Fruit fly (Drosophila melanogaster) whole organism, embryonic: ENCODE data around the gene lectin-37Db.
A peak's percentile ranks its signal among the peaks of the same experiment; 100 is the strongest.

Experiments
- CG11085 ChIP-seq: fragments of 200-800 bp; sonication (Bioruptor generic); IDR thresholded peaks from 2 replicates; pipeline ENCODE4 v1.3.6; 2022; ENCODE audit warnings: missing biosample characterization, missing genetic modification characterization
- CG11398 ChIP-seq: fragments of 200-800 bp; sonication (Bioruptor generic); optimal IDR thresholded peaks from 2 replicates; lab custom pipeline; 2016; ENCODE audit warnings: missing biosample characterization, missing genetic modification characterization
- CG11696 ChIP-seq: fragments of 200-800 bp; sonication (Bioruptor generic); IDR thresholded peaks from 2 replicates; pipeline ENCODE4 v1.3.6; 2022; ENCODE audit warnings: missing biosample characterization, missing genetic modification characterization
- CG12391 ChIP-seq: fragments of 200-800 bp; sonication (Bioruptor generic); optimal IDR thresholded peaks from 3 replicates; lab custom pipeline; 2018; ENCODE audit warnings: missing biosample characterization, mild to moderate bottlenecking, missing genetic modification characterization, moderate library complexity
- CG1603 ChIP-seq: fragments of 200-800 bp; sonication (Bioruptor generic); optimal IDR thresholded peaks from 2 replicates; lab custom pipeline; 2019; ENCODE audit warnings: missing biosample characterization, mild to moderate bottlenecking, missing genetic modification characterization, moderate library complexity
- CG3163 ChIP-seq: fragments of 200-800 bp; sonication (Bioruptor generic); optimal IDR thresholded peaks from 3 replicates; lab custom pipeline; 2016; ENCODE audit warnings: missing biosample characterization, missing genetic modification characterization
- CG32767 ChIP-seq: fragments of 200-800 bp; sonication (Bioruptor generic); IDR thresholded peaks from 2 replicates; pipeline ENCODE4 v1.3.6; 2022; ENCODE audit warnings: missing biosample characterization, missing genetic modification characterization
- CG34376 ChIP-seq: fragments of 200-800 bp; sonication (Bioruptor generic); optimal IDR thresholded peaks from 2 replicates; lab custom pipeline; 2018; ENCODE audit warnings: missing biosample characterization, mild to moderate bottlenecking, missing genetic modification characterization
- CG5953 ChIP-seq: fragments of 200-800 bp; sonication (Bioruptor generic); IDR thresholded peaks from 2 replicates; pipeline ENCODE4 v1.3.6; 2022; ENCODE audit warnings: missing biosample characterization, missing genetic modification characterization
- CG6765 ChIP-seq: fragments of 200-800 bp; sonication (Bioruptor generic); optimal IDR thresholded peaks from 3 replicates; lab custom pipeline; 2017; ENCODE audit warnings: missing biosample characterization, mild to moderate bottlenecking, missing genetic modification characterization
- CG7357 ChIP-seq: fragments of 200-800 bp; sonication (Bioruptor generic); IDR thresholded peaks from 3 replicates; pipeline ENCODE4 v1.3.6; 2022; ENCODE audit warnings: missing biosample characterization, missing genetic modification characterization
- CG7963 ChIP-seq: fragments of 200-800 bp; sonication (Bioruptor generic); IDR thresholded peaks from 3 replicates; pipeline ENCODE4 v1.3.6; 2022; ENCODE audit warnings: missing biosample characterization, missing genetic modification characterization; ENCODE audit not compliant: partially characterized antibody
- CG8388 ChIP-seq: fragments of 200-800 bp; sonication (Bioruptor generic); optimal IDR thresholded peaks from 2 replicates; lab custom pipeline; 2019; ENCODE audit warnings: missing biosample characterization, mild to moderate bottlenecking, missing genetic modification characterization, moderate library complexity
- CG9727 ChIP-seq: fragments of 200-800 bp; sonication (Bioruptor generic); optimal IDR thresholded peaks from 3 replicates; lab custom pipeline; 2017; ENCODE audit warnings: missing biosample characterization, mild to moderate bottlenecking, missing genetic modification characterization
- CHES-1-like ChIP-seq: fragments of 200-800 bp; sonication (Bioruptor generic); optimal IDR thresholded peaks from 2 replicates; lab custom pipeline; 2016; ENCODE audit warnings: missing biosample characterization, missing genetic modification characterization
- Chrac-16 ChIP-seq: fragments of 200-800 bp; sonication (Bioruptor generic); optimal IDR thresholded peaks from 3 replicates; lab custom pipeline; 2016; ENCODE audit warnings: missing biosample characterization, missing genetic modification characterization
- Dek ChIP-seq: fragments of 200-800 bp; sonication (Bioruptor generic); optimal IDR thresholded peaks from 3 replicates; lab custom pipeline; 2019; ENCODE audit warnings: missing biosample characterization, mild to moderate bottlenecking, missing genetic modification characterization, moderate library complexity
- Dfd ChIP-seq, 2 experiments: fragments of >200 bp; optimal IDR thresholded peaks; 2 replicates each; lab custom pipeline; 2017; ENCODE audit warnings: missing biosample characterization in 2 of 2, missing genetic modification characterization in 2 of 2
- Dll ChIP-seq: fragments of 200-800 bp; sonication (Bioruptor generic); IDR thresholded peaks from 4 replicates; pipeline ENCODE4 v1.3.6; 2022; ENCODE audit warnings: missing biosample characterization, missing genetic modification characterization; ENCODE audit not compliant: partially characterized antibody
- Gsc ChIP-seq: fragments of 200-800 bp; sonication (Bioruptor generic); IDR thresholded peaks from 2 replicates; pipeline ENCODE4 v1.3.6; 2022; ENCODE audit warnings: missing biosample characterization, missing genetic modification characterization
- Hr51 ChIP-seq, 2 experiments: fragments of 200-800 bp; sonication (Bioruptor generic); optimal IDR thresholded peaks; 2 replicates in 1 of 2; 3 replicates in 1 of 2; lab custom pipeline; 2016 to 2018; ENCODE audit warnings: missing biosample characterization in 2 of 2, missing genetic modification characterization in 2 of 2, mild to moderate bottlenecking in 1 of 2, moderate library complexity in 1 of 2
- Meics ChIP-seq: fragments of 200-800 bp; sonication (Bioruptor generic); optimal IDR thresholded peaks from 2 replicates; lab custom pipeline; 2017; ENCODE audit warnings: missing biosample characterization, mild to moderate bottlenecking, missing genetic modification characterization
- Nf-YA ChIP-seq: fragments of 200-800 bp; sonication (Bioruptor generic); IDR thresholded peaks from 2 replicates; pipeline ENCODE4 v1.3.6; 2022; ENCODE audit warnings: missing biosample characterization, missing genetic modification characterization
- Oaz ChIP-seq: fragments of 200-800 bp; sonication (Bioruptor generic); IDR thresholded peaks from 2 replicates; pipeline ENCODE4 v1.3.6; 2022; ENCODE audit warnings: missing biosample characterization, missing genetic modification characterization
- Tbp ChIP-seq: fragments of >200 bp; optimal IDR thresholded peaks from 2 replicates; lab custom pipeline; 2018; ENCODE audit warnings: missing biosample characterization, missing genetic modification characterization
- amos ChIP-seq: fragments of 200-800 bp; sonication (Bioruptor generic); IDR thresholded peaks from 2 replicates; pipeline ENCODE4 v1.3.6; 2022; ENCODE audit warnings: missing biosample characterization, missing genetic modification characterization; ENCODE audit not compliant: partially characterized antibody
- caup ChIP-seq: fragments of 200-800 bp; sonication (Bioruptor generic); optimal IDR thresholded peaks from 3 replicates; lab custom pipeline; 2017; ENCODE audit warnings: missing biosample characterization, mild to moderate bottlenecking, missing genetic modification characterization, moderate library complexity; ENCODE audit not compliant: severe bottlenecking
- corto ChIP-seq: fragments of 200-800 bp; sonication (Bioruptor generic); optimal IDR thresholded peaks from 2 replicates; lab custom pipeline; 2016; ENCODE audit warnings: missing biosample characterization, mild to moderate bottlenecking, missing genetic modification characterization, moderate library complexity
- danr ChIP-seq: fragments of 200-800 bp; sonication (Bioruptor generic); IDR thresholded peaks from 2 replicates; pipeline ENCODE4 v1.3.6; 2022; ENCODE audit warnings: missing biosample characterization, missing genetic modification characterization
- dpn ChIP-seq, 2 experiments: fragments of 200-800 bp; sonication (Bioruptor generic); optimal IDR thresholded peaks; 3 replicates each; lab custom pipeline; 2016; ENCODE audit warnings: missing biosample characterization in 2 of 2, missing genetic modification characterization in 2 of 2
- fru ChIP-seq: fragments of >200 bp; optimal IDR thresholded peaks from 2 replicates; lab custom pipeline; 2017
- hbn ChIP-seq: fragments of 200-800 bp; sonication (Bioruptor generic); IDR thresholded peaks from 2 replicates; pipeline ENCODE4 v1.3.6; 2022; ENCODE audit warnings: missing biosample characterization, missing genetic modification characterization; ENCODE audit not compliant: partially characterized antibody
- kni ChIP-seq: fragments of 200-800 bp; sonication (Bioruptor generic); optimal IDR thresholded peaks from 3 replicates; lab custom pipeline; 2017; ENCODE audit warnings: mild to moderate bottlenecking, missing biosample characterization, missing genetic modification reagents, missing genetic modification characterization
- knrl ChIP-seq: fragments of 200-800 bp; sonication (Bioruptor generic); IDR thresholded peaks from 3 replicates; pipeline ENCODE4 v1.3.6; 2022; ENCODE audit warnings: missing biosample characterization, missing genetic modification characterization; ENCODE audit not compliant: partially characterized antibody
- luna ChIP-seq: fragments of 200-800 bp; sonication (Bioruptor generic); optimal IDR thresholded peaks from 2 replicates; lab custom pipeline; 2016; ENCODE audit warnings: missing biosample characterization, missing genetic modification characterization
- odd ChIP-seq: fragments of 200-800 bp; sonication (Bioruptor generic); optimal IDR thresholded peaks from 2 replicates; lab custom pipeline; 2017; ENCODE audit warnings: missing biosample characterization, mild to moderate bottlenecking, missing genetic modification characterization
- org-1 ChIP-seq: fragments of 200-800 bp; sonication (Bioruptor generic); optimal IDR thresholded peaks from 2 replicates; lab custom pipeline; 2017; ENCODE audit warnings: missing biosample characterization, missing genetic modification characterization
- pfk ChIP-seq: fragments of 200-800 bp; sonication (Bioruptor generic); optimal IDR thresholded peaks from 2 replicates; lab custom pipeline; 2018; ENCODE audit warnings: missing biosample characterization, mild to moderate bottlenecking, missing genetic modification characterization, moderate library complexity
- sens-2 ChIP-seq: fragments of 200-800 bp; sonication (Bioruptor generic); IDR thresholded peaks from 2 replicates; pipeline ENCODE4 v1.3.6; 2022; ENCODE audit warnings: missing biosample characterization, missing genetic modification characterization
- slou ChIP-seq: fragments of 200-800 bp; sonication (Bioruptor generic); optimal IDR thresholded peaks from 3 replicates; lab custom pipeline; 2016; ENCODE audit warnings: missing biosample characterization, missing genetic modification characterization
- so ChIP-seq: fragments of 200-800 bp; sonication (Bioruptor generic); IDR thresholded peaks from 3 replicates; pipeline ENCODE4 v1.3.6; 2022; ENCODE audit warnings: missing biosample characterization, missing genetic modification characterization
- sr ChIP-seq: fragments of 200-800 bp; sonication (Bioruptor generic); IDR thresholded peaks from 3 replicates; pipeline ENCODE4 v1.3.6; 2022; ENCODE audit warnings: missing biosample characterization, missing genetic modification characterization
- toy ChIP-seq: fragments of 200-800 bp; sonication (Bioruptor generic); IDR thresholded peaks from 2 replicates; pipeline ENCODE4 v1.3.6; 2022; ENCODE audit warnings: missing biosample characterization, missing genetic modification characterization
- trh ChIP-seq: fragments of 200-800 bp; sonication (Bioruptor generic); optimal IDR thresholded peaks from 2 replicates; lab custom pipeline; 2016; ENCODE audit warnings: missing biosample characterization, missing genetic modification characterization
- vnd ChIP-seq: fragments of 200-800 bp; sonication (Bioruptor generic); IDR thresholded peaks from 3 replicates; pipeline ENCODE4 v1.3.6; 2022; ENCODE audit warnings: missing biosample characterization, missing genetic modification characterization; ENCODE audit not compliant: partially characterized antibody
- vvl ChIP-seq: fragments of 200-800 bp; sonication (Bioruptor generic); IDR thresholded peaks from 2 replicates; pipeline ENCODE4 v1.3.6; 2022; ENCODE audit warnings: missing biosample characterization, missing genetic modification characterization
- zfh1 ChIP-seq: fragments of 200-800 bp; sonication (Bioruptor generic); IDR thresholded peaks from 3 replicates; pipeline ENCODE4 v1.3.6; 2022; ENCODE audit warnings: missing biosample characterization, missing genetic modification characterization

lectin-37Db gene

DNA sequence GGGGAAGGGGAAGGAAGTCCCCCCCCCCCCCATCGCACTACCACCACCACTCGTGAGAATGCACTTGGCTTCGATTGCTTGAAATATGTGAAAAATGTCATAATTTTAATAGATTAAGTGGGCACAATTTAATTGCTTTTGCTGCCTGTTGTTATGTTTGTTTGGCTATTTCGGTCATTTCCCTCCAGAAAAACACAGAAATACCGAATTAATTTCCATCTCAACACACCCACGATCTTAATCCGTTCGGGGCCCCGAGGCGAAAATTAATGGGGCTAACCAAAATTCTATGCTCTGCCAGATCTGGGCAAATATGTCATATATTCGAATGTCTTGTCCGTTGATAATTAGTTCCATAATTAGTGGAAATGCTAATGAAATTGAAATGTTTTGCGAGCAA, 3.8 kb downstream of the lectin-37Db start (continued):
- TF ChIP-seq CG5953 (GFP tag; lab: Robert Waterston, UW) (no peak), CG7963 (GFP tag; lab: Robert Waterston, UW) (0 out of 3 replicates have a peak, but pooled peaks have one; percentile 11)

DNA sequence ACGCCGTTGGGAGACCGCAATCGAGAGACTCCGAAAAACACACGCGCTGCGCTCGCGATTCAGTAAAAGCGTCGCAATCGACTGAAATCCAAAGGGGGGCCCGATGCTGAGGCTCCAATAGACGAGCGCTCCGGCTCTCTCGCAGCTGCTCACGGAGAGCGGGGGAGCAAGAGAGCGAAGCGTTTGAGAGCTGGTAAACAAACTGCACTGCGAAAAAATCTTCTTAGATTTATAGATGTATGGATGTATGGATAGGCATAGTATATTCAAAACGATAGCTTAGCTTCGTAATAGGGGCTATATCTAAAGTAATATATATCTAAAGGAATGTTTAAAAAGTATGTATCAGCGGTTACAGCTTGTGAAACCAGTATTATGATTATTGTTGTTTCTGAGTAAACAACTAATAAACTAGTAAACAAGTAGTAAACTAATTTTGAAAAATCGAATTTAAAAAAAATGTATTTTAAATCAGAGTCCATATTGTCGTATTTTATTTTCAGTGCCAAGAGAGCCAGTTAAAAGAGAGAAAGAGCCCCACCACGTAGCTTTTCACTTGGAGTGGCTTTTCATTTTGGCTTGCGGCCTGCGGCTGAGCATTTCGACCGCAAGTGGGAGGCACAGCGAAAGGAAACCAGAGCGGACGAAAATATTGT, 4.7 kb downstream of the lectin-37Db start, which contains the start of the genes Alp12 and CG13085:
TSS of gene Alp12 (plus strand) at position 584 of the 656 bp plus-strand sequence.
TSS of gene CG13085 (plus strand) at position 584 of the 656 bp plus-strand sequence.
- TF ChIP-seq kni (GFP tag; lab: Kevin White, UChicago) = peak; percentile 97
- peak; percentile 89 for TF ChIP-seq CG11398 (GFP tag; lab: Kevin White, UChicago)
- peak; percentile 88 for TF ChIP-seq Nf-YA (GFP tag; lab: Robert Waterston, UW)
- no peak for TF ChIP-seq Tbp (GFP tag; lab: Kevin White, UChicago)
- TF ChIP-seq CG3163 (GFP tag; lab: Kevin White, UChicago) = peak; percentile 81
- peak; percentile 87 for TF ChIP-seq corto
- peak; percentile 91 for TF ChIP-seq zfh1 (GFP tag; lab: Robert Waterston, UW)
- peak; percentile 93 for TF ChIP-seq danr (GFP tag; lab: Robert Waterston, UW)
- peak; percentile 94 to 99 for TF ChIP-seq Hr51 (GFP tag; optimal IDR thresholded peaks at IDR 0.05; lab: Kevin White, UChicago)
- TF ChIP-seq Meics (GFP tag; lab: Kevin White, UChicago) = peak; percentile 99
- TF ChIP-seq vnd = no peak
- peak; percentile 92 for TF ChIP-seq CG7357
- TF ChIP-seq fru (lab: Kevin White, UChicago) = no peak
- peak; percentile 98 for TF ChIP-seq CG9727 (GFP tag; lab: Kevin White, UChicago)
- no peak; the same call in 1 of the 2 replicates for TF ChIP-seq amos
- peak; percentile 95 to 97 for TF ChIP-seq dpn (GFP tag; optimal IDR thresholded peaks at IDR 0.05; lab: Kevin White, UChicago)
- peak; percentile 99 for TF ChIP-seq CG12391
- TF ChIP-seq Oaz (GFP tag; lab: Robert Waterston, UW) = peak; percentile 93
- TF ChIP-seq trh (GFP tag; lab: Kevin White, UChicago) = peak; percentile 91
- peak; percentile 98 for TF ChIP-seq so (GFP tag; lab: Robert Waterston, UW)
- peak; percentile 97 for TF ChIP-seq CG32767 (GFP tag; lab: Robert Waterston, UW)
- no peak for TF ChIP-seq hbn (GFP tag; lab: Robert Waterston, UW)
- peak; percentile 81; the same call in 1 of the 2 replicates for TF ChIP-seq CG11696 (GFP tag; lab: Robert Waterston, UW)
- TF ChIP-seq knrl (GFP tag; lab: Robert Waterston, UW) = no peak
- TF ChIP-seq CG8388 (GFP tag; lab: Kevin White, UChicago) = peak; percentile 97
- peak; percentile 99 for TF ChIP-seq CG34376 (GFP tag; lab: Kevin White, UChicago)
- TF ChIP-seq luna (GFP tag; lab: Kevin White, UChicago) = peak; percentile 51
- peak; percentile 94 for TF ChIP-seq slou (GFP tag; lab: Kevin White, UChicago)
- TF ChIP-seq sens-2 (GFP tag; lab: Robert Waterston, UW) = peak; percentile 77
- peak; percentile 99 for TF ChIP-seq odd (GFP tag; lab: Kevin White, UChicago)
- TF ChIP-seq CG6765 (GFP tag; lab: Kevin White, UChicago) = peak; percentile 99
- TF ChIP-seq pfk (GFP tag; lab: Kevin White, UChicago) = peak; percentile 56
- TF ChIP-seq CG11085 (GFP tag; lab: Robert Waterston, UW) = peak; percentile 87
- peak; percentile 92 for TF ChIP-seq CHES-1-like (GFP tag; lab: Kevin White, UChicago)
- peak; percentile 83 for TF ChIP-seq CG1603 (tag; lab: Kevin White, UChicago)
- peak; percentile 95 for TF ChIP-seq Chrac-16 (GFP tag; lab: Kevin White, UChicago)
- TF ChIP-seq toy (GFP tag; lab: Robert Waterston, UW) = peak; percentile 91
- peak; percentile 97 for TF ChIP-seq org-1 (GFP tag; lab: Kevin White, UChicago)
- TF ChIP-seq Dll (GFP tag; lab: Robert Waterston, UW) = no peak; the same call in 3 of the 4 replicates
- peak; percentile 97 for TF ChIP-seq vvl (GFP tag; lab: Robert Waterston, UW)
- peak; percentile 72; the same call in 1 of the 3 replicates for TF ChIP-seq sr (GFP tag; lab: Robert Waterston, UW)
- peak; percentile 97 for TF ChIP-seq caup (GFP tag; lab: Kevin White, UChicago)
- no peak for TF ChIP-seq Gsc (GFP tag; lab: Robert Waterston, UW)
- TF ChIP-seq Dfd (GFP tag; optimal IDR thresholded peaks at IDR 0.05; lab: Kevin White, UChicago) = no peak
- peak; percentile 98 for TF ChIP-seq Dek (tag; lab: Kevin White, UChicago)
